Fruit fly (Drosophila melanogaster) S2 (cell line): ENCODE results near the gene bc10.

ENCODE experiments used
- CG8478 ChIP-seq: fragments of >200 bp; optimal IDR thresholded peaks from 2 replicates; lab custom pipeline; 2018
- CTCF ChIP-seq, 2 experiments: fragments of >200 bp; optimal IDR thresholded peaks; 2 replicates each; lab custom pipeline; 2018

DNA sequence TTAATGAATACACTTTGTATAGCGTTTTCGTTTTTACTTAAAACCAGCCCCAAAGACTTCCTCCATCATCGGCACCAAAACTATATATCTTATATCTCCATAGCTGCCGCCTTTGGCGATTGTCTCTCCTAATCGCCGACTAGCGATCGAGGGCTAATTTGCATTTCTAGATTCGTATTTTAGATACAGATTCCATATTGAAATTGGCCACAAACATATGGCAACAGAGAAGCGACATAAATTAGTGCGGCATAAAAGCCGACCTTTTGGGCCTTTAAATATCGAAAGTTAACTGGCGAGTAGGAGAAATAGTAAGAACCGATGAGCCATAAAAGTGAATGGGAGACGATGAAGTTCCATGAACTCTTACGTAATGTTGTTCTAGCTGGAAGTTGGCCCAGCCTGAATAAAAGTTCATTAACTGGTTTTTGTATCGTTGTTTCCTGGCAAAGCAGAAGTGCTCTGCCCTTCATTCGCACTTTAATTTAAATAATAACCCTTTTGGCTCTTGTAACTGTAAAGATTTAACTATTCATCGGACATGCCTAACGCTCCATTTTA lies 16.4 kb upstream of the bc10 start:
- no peak for TF ChIP-seq CTCF (optimal IDR thresholded peaks at IDR 0.05; lab: Kevin White, UChicago)
- TF ChIP-seq CG8478 (lab: Kevin White, UChicago), result no peak
